Fruit fly (Drosophila melanogaster) whole organism, embryonic: Measurements from ENCODE around the gene MICU3.

ENCODE experiments used
- B-H2 ChIP-seq: fragments of 200-800 bp; sonication (Bioruptor generic); optimal IDR thresholded peaks from 2 replicates; lab custom pipeline; 2018; ENCODE audit warnings: missing biosample characterization, mild to moderate bottlenecking, missing genetic modification characterization
- BEAF-32 ChIP-seq: fragments of 200-800 bp; sonication (Bioruptor generic); optimal IDR thresholded peaks from 3 replicates; lab custom pipeline; 2017; ENCODE audit warnings: missing biosample characterization, missing genetic modification characterization, mild to moderate bottlenecking, moderate library complexity, missing genetic modification reagents
- CG14050 ChIP-seq: fragments of 200-800 bp; sonication (Bioruptor generic); IDR thresholded peaks from 3 replicates; pipeline ENCODE4 v1.3.6; 2022; ENCODE audit warnings: missing biosample characterization, missing genetic modification characterization
- CG17186 ChIP-seq: fragments of 200-800 bp; sonication (Bioruptor generic); optimal IDR thresholded peaks from 3 replicates; lab custom pipeline; 2017; ENCODE audit warnings: missing biosample characterization, missing genetic modification reagents, missing genetic modification characterization
- CG18262 ChIP-seq: fragments of 200-800 bp; optimal IDR thresholded peaks from 3 replicates; lab custom pipeline; 2019; ENCODE audit warnings: missing biosample characterization, mild to moderate bottlenecking, missing genetic modification characterization, moderate library complexity
- CG1832 ChIP-seq: fragments of 200-800 bp; sonication (Bioruptor generic); optimal IDR thresholded peaks from 2 replicates; lab custom pipeline; 2017; ENCODE audit warnings: missing biosample characterization, mild to moderate bottlenecking, missing genetic modification characterization, inconsistent platforms
- CG2875 ChIP-seq: fragments of 200-800 bp; sonication (Bioruptor generic); optimal IDR thresholded peaks from 2 replicates; lab custom pipeline; 2017; ENCODE audit warnings: missing biosample characterization, mild to moderate bottlenecking, missing genetic modification characterization, missing genetic modification reagents
- CG30403 ChIP-seq: fragments of 200-800 bp; sonication (Bioruptor generic); optimal IDR thresholded peaks from 3 replicates; lab custom pipeline; 2016; ENCODE audit warnings: missing biosample characterization, missing genetic modification characterization
- CG32767 ChIP-seq: fragments of 200-800 bp; sonication (Bioruptor generic); IDR thresholded peaks from 2 replicates; pipeline ENCODE4 v1.3.6; 2022; ENCODE audit warnings: missing biosample characterization, missing genetic modification characterization
- CG3281 ChIP-seq: fragments of 200-800 bp; sonication (Bioruptor generic); optimal IDR thresholded peaks from 3 replicates; lab custom pipeline; 2017; ENCODE audit warnings: missing biosample characterization, mild to moderate bottlenecking, missing genetic modification characterization
- CG43689 ChIP-seq: fragments of 200-800 bp; sonication (Bioruptor generic); IDR thresholded peaks from 2 replicates; pipeline ENCODE4 v1.3.6; 2022; ENCODE audit warnings: missing biosample characterization, missing genetic modification characterization
- CG6175 ChIP-seq: fragments of 200-800 bp; sonication (Bioruptor generic); IDR thresholded peaks from 3 replicates; pipeline ENCODE4 v1.3.6; 2022; ENCODE audit warnings: missing biosample characterization, missing genetic modification characterization
- CG7372 ChIP-seq: fragments of 200-800 bp; sonication (Bioruptor generic); IDR thresholded peaks from 2 replicates; pipeline ENCODE4 v1.3.6; 2022; ENCODE audit warnings: missing biosample characterization, missing genetic modification characterization
- CG8924 ChIP-seq: fragments of 200-800 bp; optimal IDR thresholded peaks from 3 replicates; lab custom pipeline; 2019; ENCODE audit warnings: missing biosample characterization, mild to moderate bottlenecking, missing genetic modification characterization, moderate library complexity
- Doc3 ChIP-seq: fragments of 200-800 bp; sonication (Bioruptor generic); IDR thresholded peaks from 3 replicates; pipeline ENCODE4 v1.3.6; 2022; ENCODE audit warnings: missing biosample characterization, missing genetic modification characterization; ENCODE audit not compliant: partially characterized antibody
- Dp ChIP-seq: fragments of 200-800 bp; sonication (Bioruptor generic); optimal IDR thresholded peaks from 2 replicates; lab custom pipeline; 2018; ENCODE audit warnings: missing biosample characterization, mild to moderate bottlenecking, missing genetic modification characterization, moderate library complexity
- ERR ChIP-seq: fragments of 200-800 bp; sonication (Bioruptor generic); optimal IDR thresholded peaks from 2 replicates; lab custom pipeline; 2016; ENCODE audit warnings: missing biosample characterization, missing genetic modification characterization
- Eip74EF ChIP-seq, 2 experiments: fragments of 200-800 bp in 1 of 2; fragments of >200 bp in 1 of 2; sonication (Bioruptor generic) in 1 of 2; optimal IDR thresholded peaks; 2 replicates each; lab custom pipeline; 2017 to 2019; ENCODE audit warnings: missing biosample characterization in 2 of 2, missing genetic modification characterization in 2 of 2, mild to moderate bottlenecking in 1 of 2, moderate library complexity in 1 of 2
- Elba2 ChIP-seq: fragments of 200-800 bp; sonication (Bioruptor generic); optimal IDR thresholded peaks from 3 replicates; lab custom pipeline; 2016; ENCODE audit warnings: missing biosample characterization, missing genetic modification characterization
- HLHmδ ChIP-seq: fragments of 200-800 bp; sonication (Bioruptor generic); optimal IDR thresholded peaks from 2 replicates; lab custom pipeline; 2018; ENCODE audit warnings: missing biosample characterization, mild to moderate bottlenecking, missing genetic modification characterization, moderate library complexity
- Hmr ChIP-seq: fragments of 200-800 bp; sonication (Bioruptor generic); optimal IDR thresholded peaks from 3 replicates; lab custom pipeline; 2017; ENCODE audit warnings: mild to moderate bottlenecking, missing biosample characterization, missing genetic modification reagents, missing genetic modification characterization
- Hr3 ChIP-seq: fragments of 200-800 bp; sonication (Bioruptor generic); optimal IDR thresholded peaks from 3 replicates; lab custom pipeline; 2016; ENCODE audit warnings: missing biosample characterization, missing genetic modification characterization
- Hr39 ChIP-seq: fragments of >200 bp; optimal IDR thresholded peaks from 2 replicates; lab custom pipeline; 2017
- Hr78 ChIP-seq, 2 experiments: fragments of 200-800 bp in 1 of 2; fragments of >200 bp in 1 of 2; sonication (Bioruptor generic) in 1 of 2; optimal IDR thresholded peaks; 2 replicates each; lab custom pipeline; 2017 to 2019; ENCODE audit warnings: missing biosample characterization in 2 of 2, missing genetic modification characterization in 2 of 2, mild to moderate bottlenecking in 1 of 2, moderate library complexity in 1 of 2
- Hsf ChIP-seq: fragments of 200-800 bp; sonication (Bioruptor generic); optimal IDR thresholded peaks from 3 replicates; lab custom pipeline; 2016; ENCODE audit warnings: missing biosample characterization, missing genetic modification characterization
- MBD-R2 ChIP-seq: fragments of 200-800 bp; sonication (Bioruptor generic); IDR thresholded peaks from 2 replicates; pipeline ENCODE4 v1.3.6; 2022; ENCODE audit warnings: missing biosample characterization, missing genetic modification characterization
- Max ChIP-seq: fragments of 200-800 bp; sonication (Bioruptor generic); optimal IDR thresholded peaks from 2 replicates; lab custom pipeline; 2016; ENCODE audit warnings: missing biosample characterization, mild to moderate bottlenecking, missing genetic modification characterization
- NfI ChIP-seq: fragments of 200-800 bp; sonication (Bioruptor generic); optimal IDR thresholded peaks from 3 replicates; lab custom pipeline; 2018; ENCODE audit warnings: missing biosample characterization, mild to moderate bottlenecking, missing genetic modification characterization, moderate library complexity
- Trl ChIP-seq, 3 experiments: fragments of >200 bp in 2 of 3; fragments of 200-800 bp in 1 of 3; sonication (Bioruptor generic) in 1 of 3; optimal IDR thresholded peaks; 2 replicates in 1 of 3; 3 replicates in 2 of 3; lab custom pipeline; 2016 to 2017; ENCODE audit warnings: missing biosample characterization in 1 of 3, missing genetic modification characterization in 1 of 3
- ap ChIP-seq: fragments of 200-800 bp; sonication (Bioruptor generic); IDR thresholded peaks from 2 replicates; pipeline ENCODE4 v1.3.6; 2022; ENCODE audit warnings: missing biosample characterization, missing genetic modification characterization
- ash1 ChIP-seq: fragments of 200-800 bp; sonication (Bioruptor generic); optimal IDR thresholded peaks from 2 replicates; lab custom pipeline; 2018; ENCODE audit warnings: missing biosample characterization, mild to moderate bottlenecking, missing genetic modification characterization
- br ChIP-seq: fragments of >200 bp; optimal IDR thresholded peaks from 2 replicates; lab custom pipeline; 2017
- disco-r ChIP-seq: fragments of 200-800 bp; sonication (Bioruptor generic); optimal IDR thresholded peaks from 2 replicates; lab custom pipeline; 2016; ENCODE audit warnings: missing biosample characterization, missing genetic modification characterization
- esg ChIP-seq: fragments of 200-800 bp; sonication (Bioruptor generic); conservative IDR thresholded peaks from 2 replicates; pipeline ENCODE4 v1.3.6; 2022; ENCODE audit warnings: missing biosample characterization, missing genetic modification characterization
- ewg ChIP-seq: fragments of 200-800 bp; sonication (Bioruptor generic); optimal IDR thresholded peaks from 3 replicates; lab custom pipeline; 2017; ENCODE audit warnings: mild to moderate bottlenecking, missing biosample characterization, missing genetic modification reagents, missing genetic modification characterization
- gem ChIP-seq: fragments of 200-800 bp; sonication (Bioruptor generic); optimal IDR thresholded peaks from 2 replicates; lab custom pipeline; 2019; ENCODE audit warnings: missing biosample characterization, mild to moderate bottlenecking, missing genetic modification characterization, moderate library complexity
- gt ChIP-seq: fragments of 200-800 bp; sonication (Bioruptor generic); IDR thresholded peaks from 2 replicates; pipeline ENCODE4 v1.3.6; 2022; ENCODE audit warnings: missing biosample characterization, missing genetic modification characterization
- kay ChIP-seq: fragments of 200-800 bp; sonication (Bioruptor generic); optimal IDR thresholded peaks from 2 replicates; lab custom pipeline; 2016; ENCODE audit warnings: missing biosample characterization, missing genetic modification characterization
- kni ChIP-seq: fragments of 200-800 bp; sonication (Bioruptor generic); optimal IDR thresholded peaks from 3 replicates; lab custom pipeline; 2017; ENCODE audit warnings: mild to moderate bottlenecking, missing biosample characterization, missing genetic modification reagents, missing genetic modification characterization
- lbe ChIP-seq: fragments of 200-800 bp; sonication (Bioruptor generic); optimal IDR thresholded peaks from 2 replicates; lab custom pipeline; 2016; ENCODE audit warnings: missing biosample characterization, mild to moderate bottlenecking, missing genetic modification characterization
- lov ChIP-seq, 2 experiments: fragments of 200-800 bp in 1 of 2; fragments of >200 bp in 1 of 2; sonication (Bioruptor generic) in 1 of 2; IDR thresholded peaks in 1 of 2; optimal IDR thresholded peaks in 1 of 2; 2 replicates in 1 of 2; 3 replicates in 1 of 2; pipeline versions ENCODE4 v1.3.6 to Lab custom; 2017 to 2022; ENCODE audit warnings: missing biosample characterization in 1 of 2, missing genetic modification characterization in 1 of 2
- nmo ChIP-seq: fragments of 200-800 bp; sonication (Bioruptor generic); optimal IDR thresholded peaks from 2 replicates; lab custom pipeline; 2018; ENCODE audit warnings: missing biosample characterization, mild to moderate bottlenecking, missing genetic modification characterization, moderate library complexity
- nom ChIP-seq: fragments of 200-800 bp; sonication (Bioruptor generic); optimal IDR thresholded peaks from 2 replicates; lab custom pipeline; 2017; ENCODE audit warnings: missing biosample characterization, missing genetic modification characterization, mild to moderate bottlenecking, moderate library complexity, missing genetic modification reagents
- pan ChIP-seq, 4 experiments: fragments of >200 bp in 3 of 4; fragments of 200-800 bp in 1 of 4; sonication (Bioruptor generic) in 1 of 4; optimal IDR thresholded peaks in 3 of 4; IDR thresholded peaks in 1 of 4; 2 replicates each; pipeline versions ENCODE4 v1.3.6 to Lab custom; 2017 to 2022; ENCODE audit warnings: missing biosample characterization in 2 of 4, missing genetic modification characterization in 2 of 4, mixed read lengths in 1 of 4
- row ChIP-seq: fragments of 200-800 bp; sonication (Bioruptor generic); IDR thresholded peaks from 3 replicates; pipeline ENCODE4 v1.3.6; 2022; ENCODE audit warnings: missing biosample characterization, missing genetic modification characterization
- sim ChIP-seq: fragments of 200-800 bp; sonication (Bioruptor generic); IDR thresholded peaks from 2 replicates; pipeline ENCODE4 v1.3.6; 2022; ENCODE audit warnings: missing biosample characterization, missing genetic modification characterization
- trh ChIP-seq: fragments of 200-800 bp; sonication (Bioruptor generic); optimal IDR thresholded peaks from 2 replicates; lab custom pipeline; 2016; ENCODE audit warnings: missing biosample characterization, missing genetic modification characterization
- tx ChIP-seq: fragments of 200-800 bp; sonication (Bioruptor generic); optimal IDR thresholded peaks from 2 replicates; lab custom pipeline; 2016; ENCODE audit warnings: missing biosample characterization, missing genetic modification characterization

The MICU3 gene

DNA sequence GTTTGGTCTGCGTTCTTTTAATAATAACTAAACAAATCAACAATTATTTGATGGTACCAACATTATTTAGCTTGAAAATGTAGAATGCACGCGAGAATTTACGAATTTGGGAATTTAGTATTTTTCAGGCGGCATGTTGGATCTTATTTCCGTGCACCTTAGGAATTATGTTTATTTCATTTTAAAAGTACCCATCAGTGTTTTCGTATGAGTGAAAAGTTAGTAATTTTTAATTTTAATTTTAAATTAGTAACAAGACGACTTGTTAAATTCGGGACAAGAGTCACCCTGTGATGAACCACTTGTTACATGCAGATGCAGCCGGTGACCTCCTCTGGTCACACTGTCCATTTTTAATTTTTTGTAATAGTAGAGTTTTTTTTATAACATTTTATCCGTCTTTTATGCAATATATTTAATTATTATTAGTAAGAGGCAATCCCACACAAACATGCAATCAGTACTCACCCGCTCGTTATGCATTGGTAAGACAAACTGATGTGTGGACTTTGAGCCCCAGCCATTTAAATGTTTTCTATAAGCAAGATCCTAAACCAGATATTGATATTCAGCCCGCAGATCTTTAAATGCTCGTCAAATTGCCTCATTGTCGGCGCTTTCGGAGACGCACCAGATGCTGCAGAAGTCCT, 30.4 kb downstream of the MICU3 start, which contains the start of the genes CG17186 and Arc42 (continued):
- no peak for TF ChIP-seq CG43689
- peak; percentile 30 for TF ChIP-seq lbe (GFP tag; lab: Kevin White, UChicago)
- TF ChIP-seq tx, result no peak
- peak; percentile 19 for TF ChIP-seq CG18262 (tag; lab: Kevin White, UChicago)
- no peak for TF ChIP-seq gt (GFP tag; lab: Robert Waterston, UW)
- no peak for TF ChIP-seq Trl (optimal IDR thresholded peaks at IDR 0.05; lab: Kevin White, UChicago)
- no peak for TF ChIP-seq Trl (GFP tag; optimal IDR thresholded peaks at IDR 0.05; lab: Kevin White, UChicago)
- no peak for TF ChIP-seq Eip74EF (GFP tag; optimal IDR thresholded peaks at IDR 0.05; lab: Kevin White, UChicago)
- TF ChIP-seq Doc3 (GFP tag; lab: Robert Waterston, UW), result no peak
- peak; percentile 96 for TF ChIP-seq nom
- TF ChIP-seq trh (GFP tag; lab: Kevin White, UChicago), result no peak
- TF ChIP-seq CG14050 (GFP tag; lab: Robert Waterston, UW), result no peak; the same call in 2 of the 3 replicates
- peak; percentile 20 for TF ChIP-seq Hsf (GFP tag; lab: Kevin White, UChicago)
- no peak for TF ChIP-seq Elba2 (GFP tag; lab: Kevin White, UChicago)
- no peak for TF ChIP-seq Hr39 (lab: Kevin White, UChicago)
- TF ChIP-seq lov (optimal IDR thresholded peaks at IDR 0.05; lab: Kevin White, UChicago), result no peak
- TF ChIP-seq lov (GFP tag; IDR thresholded peaks at IDR 0.05; lab: Robert Waterston, UW), result no peak
- TF ChIP-seq esg (GFP tag; lab: Robert Waterston, UW), result no peak
- peak; percentile 42 for TF ChIP-seq Hmr (GFP tag; lab: Kevin White, UChicago)
- no peak for TF ChIP-seq pan (optimal IDR thresholded peaks at IDR 0.05; lab: Kevin White, UChicago)
- no peak for TF ChIP-seq pan (GFP tag; optimal IDR thresholded peaks at IDR 0.05 in 1 of 2, IDR thresholded peaks at IDR 0.05 in 1 of 2)
- no peak for TF ChIP-seq Hr3 (GFP tag; lab: Kevin White, UChicago)
- TF ChIP-seq B-H2 (GFP tag; lab: Kevin White, UChicago), result peak; percentile 16
- no peak for TF ChIP-seq CG7372 (GFP tag; lab: Robert Waterston, UW)
- TF ChIP-seq disco-r (GFP tag; lab: Kevin White, UChicago), result no peak
- TF ChIP-seq CG30403 (GFP tag; lab: Kevin White, UChicago), result no peak
- TF ChIP-seq br (lab: Kevin White, UChicago), result no peak
- TF ChIP-seq sim (GFP tag; lab: Robert Waterston, UW), result no peak
- TF ChIP-seq ap, result no peak
- peak; percentile 61 for TF ChIP-seq CG17186
- TF ChIP-seq ewg, result no peak
- TF ChIP-seq Dp (GFP tag; lab: Kevin White, UChicago), result peak; percentile 76
- no peak for TF ChIP-seq kay (GFP tag; lab: Kevin White, UChicago)
- peak; percentile 33 for TF ChIP-seq NfI (GFP tag; lab: Kevin White, UChicago)
- TF ChIP-seq ash1 (GFP tag; lab: Kevin White, UChicago), result no peak
- TF ChIP-seq BEAF-32 (GFP tag; lab: Kevin White, UChicago), result peak; percentile 44
- peak; percentile 45 for TF ChIP-seq gem (tag; lab: Kevin White, UChicago)
- no peak for TF ChIP-seq CG1832 (GFP tag; lab: Kevin White, UChicago)
- no peak for TF ChIP-seq ERR (GFP tag; lab: Kevin White, UChicago)
- peak; percentile 68 for TF ChIP-seq nmo
- TF ChIP-seq MBD-R2 (GFP tag; lab: Robert Waterston, UW), result peak; percentile 72
- no peak for TF ChIP-seq kni (GFP tag; lab: Kevin White, UChicago)
- TF ChIP-seq CG6175 (GFP tag; lab: Robert Waterston, UW), result no peak
- TF ChIP-seq Max, result peak; percentile 53
- TF ChIP-seq Hr78 (GFP tag; optimal IDR thresholded peaks at IDR 0.05; lab: Kevin White, UChicago), result no peak
- TF ChIP-seq CG32767 (GFP tag; lab: Robert Waterston, UW), result no peak
- no peak for TF ChIP-seq CG2875 (GFP tag; lab: Kevin White, UChicago)
- peak; percentile 55 for TF ChIP-seq CG8924
- no peak for TF ChIP-seq HLHmδ (GFP tag; lab: Kevin White, UChicago)
- TF ChIP-seq row (GFP tag; lab: Robert Waterston, UW), result peak; percentile 38
- no peak for TF ChIP-seq CG3281
